Worm (Caenorhabditis elegans) whole organism, L4 larva: ENCODE results near the gene gly-1.

Experiments used
- F10B5.3 ChIP-seq: sonication (generic microtip); optimal IDR thresholded peaks from 2 replicates; lab custom pipeline; 2016; ENCODE audit warnings: mild to moderate bottlenecking, missing genetic modification characterization, missing compliant biosample characterization
- R02D3.7 ChIP-seq: fragments of 150-350 bp; sonication (generic microtip); optimal IDR thresholded peaks from 3 replicates; lab custom pipeline; 2014; ENCODE audit warnings: missing biosample characterization, missing genetic modification characterization
- T26A8.4 ChIP-seq: fragments of 200-800 bp; sonication (Bioruptor generic); IDR thresholded peaks from 2 replicates; pipeline ENCODE4 v1.3.6; 2022; ENCODE audit warnings: missing genetic modification characterization, missing compliant biosample characterization
- Y105C5A.15 ChIP-seq: fragments of 200-800 bp; sonication (Bioruptor generic); IDR thresholded peaks from 2 replicates; pipeline ENCODE4 v1.3.6; 2022; ENCODE audit warnings: missing genetic modification characterization, missing compliant biosample characterization
- Y48G9A.11 ChIP-seq: fragments of 200-800 bp; sonication (Bioruptor generic); IDR thresholded peaks from 2 replicates; pipeline ENCODE4 v1.3.6; 2022; ENCODE audit warnings: missing genetic modification reagents, missing genetic modification characterization, missing compliant biosample characterization
- Y75B8A.6 ChIP-seq: fragments of 200-800 bp; sonication (Bioruptor generic); IDR thresholded peaks from 2 replicates; pipeline ENCODE4 v1.3.6; 2022; ENCODE audit warnings: missing genetic modification reagents, missing genetic modification characterization, missing compliant biosample characterization
- ZK337.2 ChIP-seq: fragments of 200-800 bp; sonication (Bioruptor generic); IDR thresholded peaks from 2 replicates; pipeline ENCODE4 v1.3.6; 2022; ENCODE audit warnings: missing genetic modification reagents, missing genetic modification characterization, missing compliant biosample characterization
- aly-2 ChIP-seq: sonication (generic microtip); optimal IDR thresholded peaks from 2 replicates; lab custom pipeline; 2018; ENCODE audit warnings: missing biosample characterization, missing genetic modification characterization
- ama-1 ChIP-seq: fragments of 150-350 bp; optimal IDR thresholded peaks from 2 replicates; lab custom pipeline; 2014; ENCODE audit warnings: inconsistent platforms, mixed read lengths
- attf-4 ChIP-seq: sonication (generic microtip); optimal IDR thresholded peaks from 3 replicates; lab custom pipeline; 2017; ENCODE audit warnings: missing biosample characterization, missing genetic modification characterization
- ceh-20 ChIP-seq: fragments of 200-800 bp; sonication (Bioruptor generic); IDR thresholded peaks from 2 replicates; pipeline ENCODE4 v1.3.6; 2022; ENCODE audit warnings: missing genetic modification reagents, missing genetic modification characterization, missing compliant biosample characterization
- ceh-32 ChIP-seq: sonication (generic microtip); optimal IDR thresholded peaks from 2 replicates; lab custom pipeline; 2016; ENCODE audit warnings: mild to moderate bottlenecking, missing genetic modification characterization, missing compliant biosample characterization; ENCODE audit not compliant: poor library complexity
- ces-1 ChIP-seq: fragments of 150-350 bp; sonication (generic microtip); optimal IDR thresholded peaks from 4 replicates; lab custom pipeline; 2014; ENCODE audit warnings: missing biosample characterization, missing genetic modification reagents, missing genetic modification characterization
- daf-19 ChIP-seq: fragments of 200-800 bp; sonication (Bioruptor generic); conservative IDR thresholded peaks from 2 replicates; pipeline ENCODE4 v1.3.6; 2022; ENCODE audit warnings: missing genetic modification characterization, missing compliant biosample characterization
- dmd-6 ChIP-seq: fragments of 200-800 bp; sonication (Bioruptor generic); IDR thresholded peaks from 2 replicates; pipeline ENCODE4 v1.3.6; 2022; ENCODE audit warnings: missing genetic modification reagents, missing genetic modification characterization, missing compliant biosample characterization
- dve-1 ChIP-seq: sonication (generic microtip); optimal IDR thresholded peaks from 2 replicates; lab custom pipeline; 2017; ENCODE audit warnings: antibody characterized with exemption, mild to moderate bottlenecking, missing genetic modification characterization, missing compliant biosample characterization; ENCODE audit not compliant: insufficient read depth
- fkh-10 ChIP-seq: fragments of 150-350 bp; optimal IDR thresholded peaks from 2 replicates; lab custom pipeline; 2014; ENCODE audit warnings: missing biosample characterization, missing genetic modification reagents, missing genetic modification characterization
- gei-8 ChIP-seq: fragments of 200-800 bp; sonication (Bioruptor generic); optimal IDR thresholded peaks from 2 replicates; lab custom pipeline; 2018; ENCODE audit warnings: mild to moderate bottlenecking, missing genetic modification characterization, missing compliant biosample characterization
- hif-1 ChIP-seq, 2 experiments: sonication (generic microtip); optimal IDR thresholded peaks; 2 replicates each; lab custom pipeline; 2016 to 2017; ENCODE audit warnings: missing compliant biosample characterization in 2 of 2, missing genetic modification characterization in 2 of 2, missing genetic modification reagents in 2 of 2, missing genotype in 2 of 2, mild to moderate bottlenecking in 1 of 2
- hlh-30 ChIP-seq: sonication (generic microtip); optimal IDR thresholded peaks from 2 replicates; lab custom pipeline; 2017; ENCODE audit warnings: antibody characterized with exemption, mild to moderate bottlenecking, missing genetic modification characterization, missing compliant biosample characterization; ENCODE audit not compliant: insufficient read depth
- lin-13 ChIP-seq: fragments of 150-350 bp; optimal IDR thresholded peaks from 2 replicates; lab custom pipeline; 2014; ENCODE audit warnings: missing biosample characterization, missing genetic modification reagents, missing genetic modification characterization
- lin-39 ChIP-seq: fragments of 150-350 bp; optimal IDR thresholded peaks from 2 replicates; lab custom pipeline; 2014; ENCODE audit warnings: missing biosample characterization, missing genetic modification reagents, missing genetic modification characterization
- lsy-2 ChIP-seq, 2 experiments: fragments of 150-350 bp in 1 of 2; sonication (generic microtip) in 1 of 2; optimal IDR thresholded peaks; 2 replicates each; lab custom pipeline; 2014 to 2017; ENCODE audit warnings: missing biosample characterization in 2 of 2, missing genetic modification characterization in 2 of 2
- madf-5 ChIP-seq, 2 experiments: fragments of 200-800 bp; sonication (Bioruptor generic); IDR thresholded peaks; 2 replicates each; pipeline ENCODE4 v1.3.6; 2022; ENCODE audit warnings: missing compliant biosample characterization in 2 of 2, missing genetic modification characterization in 2 of 2
- mdl-1 ChIP-seq, 2 experiments: fragments of 150-350 bp in 1 of 2; sonication (generic microtip) in 1 of 2; optimal IDR thresholded peaks; 2 replicates each; lab custom pipeline; 2014 to 2017; ENCODE audit warnings: missing biosample characterization in 2 of 2, missing genetic modification characterization in 2 of 2
- mdt-29 ChIP-seq: fragments of 200-800 bp; sonication (Bioruptor generic); IDR thresholded peaks from 2 replicates; pipeline ENCODE4 v1.3.6; 2022; ENCODE audit warnings: missing genetic modification reagents, missing genetic modification characterization, missing compliant biosample characterization
- mep-1 ChIP-seq: fragments of 150-350 bp; sonication (generic microtip); optimal IDR thresholded peaks from 3 replicates; lab custom pipeline; 2014; ENCODE audit warnings: missing biosample characterization, missing genetic modification characterization
- mxl-2 ChIP-seq: fragments of 200-800 bp; sonication (Bioruptor generic); conservative IDR thresholded peaks from 2 replicates; pipeline ENCODE4 v1.3.6; 2022; ENCODE audit warnings: missing genetic modification reagents, missing genetic modification characterization, missing compliant biosample characterization
- nhr-10 ChIP-seq: fragments of 150-350 bp; optimal IDR thresholded peaks from 2 replicates; lab custom pipeline; 2014; ENCODE audit warnings: missing biosample characterization, missing genetic modification characterization
- nhr-11 ChIP-seq: fragments of 150-350 bp; optimal IDR thresholded peaks from 2 replicates; lab custom pipeline; 2014; ENCODE audit warnings: missing biosample characterization, missing genetic modification characterization
- nhr-25 ChIP-seq: sonication (generic microtip); optimal IDR thresholded peaks from 2 replicates; lab custom pipeline; 2017; ENCODE audit warnings: missing genetic modification characterization, mild to moderate bottlenecking, missing compliant biosample characterization, antibody characterized with exemption, moderate library complexity, borderline replicate concordance; ENCODE audit not compliant: insufficient read depth
- nhr-76 ChIP-seq: fragments of 150-350 bp; optimal IDR thresholded peaks from 2 replicates; lab custom pipeline; 2014; ENCODE audit warnings: missing biosample characterization, missing genetic modification characterization
- nhr-77 ChIP-seq: fragments of 150-350 bp; optimal IDR thresholded peaks from 2 replicates; lab custom pipeline; 2014; ENCODE audit warnings: missing biosample characterization, missing genetic modification characterization
- pha-4 ChIP-seq, 2 experiments: fragments of 150-350 bp in 1 of 2; fragments of 200-800 bp in 1 of 2; sonication (Bioruptor generic) in 1 of 2; IDR thresholded peaks in 1 of 2; optimal IDR thresholded peaks in 1 of 2; 2 replicates each; pipeline versions ENCODE4 v1.3.6 to Lab custom; 2014 to 2022; ENCODE audit warnings: missing genetic modification characterization in 2 of 2, missing genetic modification reagents in 2 of 2, missing biosample characterization in 1 of 2, missing compliant biosample characterization in 1 of 2
- php-3 ChIP-seq: fragments of 200-800 bp; sonication (Bioruptor generic); IDR thresholded peaks from 2 replicates; pipeline ENCODE4 v1.3.6; 2022; ENCODE audit warnings: missing genetic modification reagents, missing genetic modification characterization, missing compliant biosample characterization
- pqm-1 ChIP-seq: sonication (generic microtip); optimal IDR thresholded peaks from 2 replicates; lab custom pipeline; 2017; ENCODE audit warnings: missing biosample characterization, missing genetic modification characterization
- set-16 ChIP-seq: fragments of 200-800 bp; sonication (Bioruptor generic); IDR thresholded peaks from 2 replicates; pipeline ENCODE4 v1.3.6; 2022; ENCODE audit warnings: missing genetic modification reagents, missing genetic modification characterization, missing compliant biosample characterization
- snpc-1.2 ChIP-seq: fragments of 200-800 bp; sonication (Bioruptor generic); IDR thresholded peaks from 2 replicates; pipeline ENCODE4 v1.3.6; 2022; ENCODE audit warnings: missing genetic modification reagents, missing genetic modification characterization, missing compliant biosample characterization
- spr-3 ChIP-seq: fragments of 200-800 bp; sonication (Bioruptor generic); optimal IDR thresholded peaks from 2 replicates; lab custom pipeline; 2018; ENCODE audit warnings: mild to moderate bottlenecking, missing genetic modification characterization, missing compliant biosample characterization
- tag-97 ChIP-seq: fragments of 200-800 bp; sonication (Bioruptor generic); IDR thresholded peaks from 2 replicates; pipeline ENCODE4 v1.3.6; 2022; ENCODE audit warnings: missing genetic modification characterization, missing compliant biosample characterization
- unc-130 ChIP-seq: sonication (generic microtip); optimal IDR thresholded peaks from 2 replicates; lab custom pipeline; 2016; ENCODE audit warnings: missing genetic modification reagents, missing genetic modification characterization, missing compliant biosample characterization
- unc-62 ChIP-seq, 3 experiments: fragments of 150-350 bp in 1 of 3; sonication (generic microtip); optimal IDR thresholded peaks in 2 of 3; peaks in 1 of 3; 1 replicate in 1 of 3; 2 replicates in 2 of 3; lab custom pipeline; 2014 to 2017; ENCODE audit warnings: missing biosample characterization in 3 of 3, missing genetic modification characterization in 3 of 3, missing genetic modification reagents in 3 of 3, missing genotype in 1 of 3
- vab-7 ChIP-seq: fragments of 200-800 bp; sonication (Bioruptor generic); IDR thresholded peaks from 2 replicates; pipeline ENCODE4 v1.3.6; 2022; ENCODE audit warnings: missing genetic modification reagents, missing genetic modification characterization, missing compliant biosample characterization
- zfp-3 ChIP-seq: fragments of 200-800 bp; sonication (Bioruptor generic); conservative IDR thresholded peaks from 2 replicates; pipeline ENCODE4 v1.3.6; 2022; ENCODE audit warnings: missing genetic modification reagents, missing genetic modification characterization, missing compliant biosample characterization
- ztf-7 ChIP-seq: fragments of 150-350 bp; optimal IDR thresholded peaks from 2 replicates; lab custom pipeline; 2014; ENCODE audit warnings: missing biosample characterization, missing genetic modification characterization

gly-1 gene

DNA sequence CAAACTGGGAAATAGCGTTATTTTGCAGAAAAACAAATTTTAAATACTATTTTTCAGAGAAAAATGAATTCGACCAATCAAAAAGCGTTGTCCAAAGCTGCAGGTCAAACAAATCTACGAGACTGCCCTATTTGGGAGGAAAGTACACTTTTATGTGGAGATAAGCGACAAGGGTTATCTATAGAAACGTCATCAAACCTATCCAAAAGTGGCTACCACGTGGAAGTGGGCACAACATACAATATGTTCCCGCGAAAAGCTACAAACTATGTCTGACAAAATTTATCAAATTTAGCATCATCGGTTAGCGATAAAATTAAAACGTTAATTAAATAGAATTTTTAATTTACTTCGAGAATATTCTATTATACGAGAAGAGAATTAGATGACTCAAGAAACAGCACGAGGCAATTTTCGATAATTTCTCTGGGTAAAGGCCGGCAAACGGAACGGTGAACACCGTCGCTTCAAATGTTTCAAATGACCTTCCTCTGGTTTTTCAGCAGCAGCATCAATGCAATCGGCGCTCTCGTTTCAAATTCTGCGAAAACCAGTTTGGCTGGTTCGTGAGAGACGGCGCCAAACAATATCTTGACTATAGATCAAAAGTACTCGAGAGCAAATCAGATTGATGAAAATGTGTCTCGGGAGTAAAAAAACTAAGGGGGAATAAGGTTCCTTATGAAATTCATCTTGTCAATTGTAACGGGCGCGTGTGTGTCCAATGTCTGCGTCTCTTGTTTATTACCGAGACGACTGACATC, 40.1 kb downstream of the gly-1 start (continued):
- TF ChIP-seq nhr-11 (tag; lab: Kevin White, UChicago) (no peak), Y75B8A.6 (GFP tag; lab: Robert Waterston, UW) (no peak), mep-1 (tag; lab: Kevin White, UChicago) (peak; percentile 15), T26A8.4 (GFP tag; lab: Robert Waterston, UW) (no peak), lsy-2 (tag; optimal IDR thresholded peaks at IDR 0.05; lab: Kevin White, UChicago) (no peak)

- TF ChIP-seq unc-62 (GFP tag; optimal IDR thresholded peaks at IDR 0.05 in 1 of 2; lab: Kevin White, UChicago) (peak in 1 of 2 experiments; percentile 57), unc-62 (tag; optimal IDR thresholded peaks at IDR 0.05; lab: Kevin White, UChicago) (no peak), fkh-10 (GFP tag; lab: Kevin White, UChicago) (no peak)
Measured at ce11 chrII:10861305-10861704, 40.7 kb downstream of the gly-1 start.

DNA sequence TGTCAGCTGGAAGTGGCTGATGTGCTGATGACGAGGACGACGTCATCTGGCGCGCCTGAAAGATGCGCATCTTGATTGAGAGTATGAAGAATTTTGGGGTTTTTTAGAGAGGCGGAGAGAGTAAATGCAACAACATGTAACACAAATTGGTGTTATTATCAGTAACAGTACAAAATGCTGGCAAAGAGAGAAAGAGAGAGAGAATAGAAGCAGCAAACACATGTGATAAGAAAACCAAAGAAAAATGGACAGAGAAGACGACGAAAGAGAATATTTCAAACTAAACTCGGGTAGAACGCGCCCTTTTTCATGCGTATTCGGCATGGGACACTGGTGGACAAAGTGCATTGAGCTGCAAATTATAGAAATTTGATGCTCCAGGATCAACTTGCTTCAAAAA, 41.2 kb downstream of the gly-1 start, which contains the start of gene M106.3:
Gene M106.3 (minus strand): TSS at position 70 of the 400 bp plus-strand sequence.
- no peak for TF ChIP-seq mdt-29 (GFP tag; lab: Robert Waterston, UW)
- no peak for TF ChIP-seq unc-62 (GFP tag; optimal IDR thresholded peaks at IDR 0.05 in 1 of 2; lab: Kevin White, UChicago)
- TF ChIP-seq unc-62 (tag; optimal IDR thresholded peaks at IDR 0.05; lab: Kevin White, UChicago) = no peak
- TF ChIP-seq ceh-20 (GFP tag; lab: Robert Waterston, UW) = no peak
- peak; percentile 34 for TF ChIP-seq nhr-77
- no peak for TF ChIP-seq pha-4 (GFP tag; IDR thresholded peaks at IDR 0.05; lab: Robert Waterston, UW)
- no peak for TF ChIP-seq pha-4 (tag; optimal IDR thresholded peaks at IDR 0.05; lab: Kevin White, UChicago)
- TF ChIP-seq pqm-1 = peak; percentile 87
- TF ChIP-seq set-16 (GFP tag; lab: Robert Waterston, UW) = no peak
- TF ChIP-seq nhr-25 = no peak
- no peak for TF ChIP-seq madf-5 (GFP tag; IDR thresholded peaks at IDR 0.05; lab: Robert Waterston, UW)
- no peak for TF ChIP-seq hif-1 (tag; optimal IDR thresholded peaks at IDR 0.05; lab: Kevin White, UChicago)
- TF ChIP-seq F10B5.3 = no peak
- no peak for TF ChIP-seq tag-97 (GFP tag; lab: Robert Waterston, UW)
- TF ChIP-seq ZK337.2 (GFP tag; lab: Robert Waterston, UW) = no peak
- TF ChIP-seq vab-7 = no peak
- TF ChIP-seq Y105C5A.15 (GFP tag; lab: Robert Waterston, UW) = no peak
- TF ChIP-seq R02D3.7 (tag; lab: Kevin White, UChicago) = no peak
- TF ChIP-seq unc-130 = no peak
- no peak for TF ChIP-seq ama-1
- TF ChIP-seq nhr-76 (tag; lab: Kevin White, UChicago) = no peak
- no peak for TF ChIP-seq daf-19 (GFP tag; lab: Robert Waterston, UW)
- TF ChIP-seq mdl-1 (tag; optimal IDR thresholded peaks at IDR 0.05; lab: Kevin White, UChicago) = peak in 1 of 2 experiments; percentile 39
- TF ChIP-seq ztf-7 (tag; lab: Kevin White, UChicago) = no peak
- no peak for TF ChIP-seq aly-2 (tag; lab: Kevin White, UChicago)
- TF ChIP-seq lin-39 = no peak
- TF ChIP-seq ces-1 = no peak
- no peak for TF ChIP-seq snpc-1.2
- peak; percentile 74 for TF ChIP-seq dmd-6
- TF ChIP-seq zfp-3 = no peak
- no peak for TF ChIP-seq ceh-32
- TF ChIP-seq nhr-10 (tag; lab: Kevin White, UChicago) = no peak
- no peak for TF ChIP-seq gei-8
- peak; percentile 7 for TF ChIP-seq dve-1 (tag; lab: Kevin White, UChicago)
- no peak for TF ChIP-seq spr-3 (GFP tag; lab: Kevin White, UChicago)
- peak; percentile 33 for TF ChIP-seq hlh-30 (tag; lab: Kevin White, UChicago)
- TF ChIP-seq php-3 (GFP tag; lab: Robert Waterston, UW) = no peak
- no peak for TF ChIP-seq Y48G9A.11 (GFP tag; lab: Robert Waterston, UW)
- no peak for TF ChIP-seq attf-4 (tag; lab: Kevin White, UChicago)
- TF ChIP-seq lin-13 = no peak
- no peak for TF ChIP-seq mxl-2 (GFP tag; lab: Robert Waterston, UW)
